Worm (Caenorhabditis elegans) whole organism, midembryonic: ENCODE data around the gene Y75B8A.34.
"Not testable (repeated sequence)": the region's sequence is repeated elsewhere in the genome, so short reads cannot be mapped to it uniquely, and the experiment has no call there.

ENCODE experiments used
- T22C8.4 ChIP-seq: fragments of 200-800 bp; sonication (Bioruptor generic); IDR thresholded peaks from 2 replicates; pipeline ENCODE4 v1.3.6; 2022; ENCODE audit warnings: missing genetic modification characterization, missing compliant biosample characterization
- cog-1 ChIP-seq: sonication (generic microtip); optimal IDR thresholded peaks from 2 replicates; lab custom pipeline; 2016; ENCODE audit warnings: missing genetic modification characterization, missing compliant biosample characterization
- flt-1 ChIP-seq: fragments of 200-800 bp; sonication (Bioruptor generic); IDR thresholded peaks from 2 replicates; pipeline ENCODE4 v1.3.6; 2022; ENCODE audit warnings: missing genetic modification characterization, missing compliant biosample characterization
- klf-2 ChIP-seq: fragments of 200-800 bp; sonication (Bioruptor generic); conservative IDR thresholded peaks from 2 replicates; pipeline ENCODE4 v1.3.6; 2022; ENCODE audit warnings: missing genetic modification reagents, missing genetic modification characterization, missing compliant biosample characterization
- med-1 ChIP-seq: sonication (generic microtip); optimal IDR thresholded peaks from 2 replicates; lab custom pipeline; 2017; ENCODE audit warnings: missing genetic modification characterization, mild to moderate bottlenecking, missing compliant biosample characterization, antibody characterized with exemption, missing genetic modification reagents; ENCODE audit not compliant: insufficient read depth
- ref-1 ChIP-seq: fragments of 200-800 bp; sonication (Bioruptor generic); conservative IDR thresholded peaks from 2 replicates; pipeline ENCODE4 v1.3.6; 2022; ENCODE audit warnings: missing genetic modification reagents, missing genetic modification characterization, missing compliant biosample characterization
- tab-1 ChIP-seq: fragments of 200-800 bp; sonication (Bioruptor generic); IDR thresholded peaks from 2 replicates; pipeline ENCODE4 v1.3.6; 2022; ENCODE audit warnings: missing genetic modification characterization, missing compliant biosample characterization
- ztf-23 ChIP-seq: fragments of 200-800 bp; sonication (Bioruptor generic); IDR thresholded peaks from 2 replicates; pipeline ENCODE4 v1.3.6; 2022; ENCODE audit warnings: missing genetic modification reagents, missing genetic modification characterization, missing compliant biosample characterization
- ztf-29 ChIP-seq: fragments of 200-800 bp; sonication (Bioruptor generic); IDR thresholded peaks from 2 replicates; pipeline ENCODE4 v1.3.6; 2022; ENCODE audit warnings: missing genetic modification reagents, missing genetic modification characterization, missing compliant biosample characterization

Gene Y75B8A.34

DNA sequence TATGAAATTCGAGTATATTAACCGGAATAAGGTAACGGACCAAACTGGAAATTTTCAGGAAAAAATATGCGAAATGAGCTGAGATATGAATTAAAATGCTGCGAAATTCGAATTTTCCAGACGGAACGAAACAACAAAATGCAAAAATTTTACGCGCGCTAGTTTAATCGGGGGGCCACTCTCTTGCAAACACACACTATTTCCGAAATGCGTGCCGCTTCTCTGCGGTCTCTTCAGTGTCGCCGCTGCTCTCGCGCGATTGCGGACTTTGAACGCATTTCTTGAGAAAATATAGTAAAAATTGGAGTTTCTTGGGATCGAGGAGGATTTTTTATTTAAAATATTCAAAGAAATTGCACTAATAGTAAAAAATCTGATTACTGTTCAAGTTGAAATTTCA, 10.1 kb downstream of the Y75B8A.34 start:
- peak; percentile 50; the same call in 1 of the 2 replicates for TF ChIP-seq ztf-23 (GFP tag; lab: Robert Waterston, UW)
- TF ChIP-seq flt-1 (GFP tag; lab: Robert Waterston, UW): no peak

- no peak for TF ChIP-seq klf-2
- TF ChIP-seq ztf-29: no peak
- TF ChIP-seq ztf-23 (GFP tag; lab: Robert Waterston, UW): no peak
- TF ChIP-seq med-1 (GFP tag; lab: Kevin White, UChicago): no peak
- TF ChIP-seq T22C8.4 (GFP tag; lab: Robert Waterston, UW): no peak
- TF ChIP-seq ref-1 (GFP tag; lab: Robert Waterston, UW): no peak
- no peak for TF ChIP-seq tab-1 (GFP tag; lab: Robert Waterston, UW)
- no peak for TF ChIP-seq cog-1 (tag; lab: Kevin White, UChicago)
- no peak for TF ChIP-seq flt-1 (GFP tag; lab: Robert Waterston, UW)
Observed at ce11 chrIII:12370011-12370506, 10.7 kb downstream of the Y75B8A.34 start, which contains the start of gene rpt-6. TSS of gene rpt-6 (plus strand) at chrIII:12370456.

DNA sequence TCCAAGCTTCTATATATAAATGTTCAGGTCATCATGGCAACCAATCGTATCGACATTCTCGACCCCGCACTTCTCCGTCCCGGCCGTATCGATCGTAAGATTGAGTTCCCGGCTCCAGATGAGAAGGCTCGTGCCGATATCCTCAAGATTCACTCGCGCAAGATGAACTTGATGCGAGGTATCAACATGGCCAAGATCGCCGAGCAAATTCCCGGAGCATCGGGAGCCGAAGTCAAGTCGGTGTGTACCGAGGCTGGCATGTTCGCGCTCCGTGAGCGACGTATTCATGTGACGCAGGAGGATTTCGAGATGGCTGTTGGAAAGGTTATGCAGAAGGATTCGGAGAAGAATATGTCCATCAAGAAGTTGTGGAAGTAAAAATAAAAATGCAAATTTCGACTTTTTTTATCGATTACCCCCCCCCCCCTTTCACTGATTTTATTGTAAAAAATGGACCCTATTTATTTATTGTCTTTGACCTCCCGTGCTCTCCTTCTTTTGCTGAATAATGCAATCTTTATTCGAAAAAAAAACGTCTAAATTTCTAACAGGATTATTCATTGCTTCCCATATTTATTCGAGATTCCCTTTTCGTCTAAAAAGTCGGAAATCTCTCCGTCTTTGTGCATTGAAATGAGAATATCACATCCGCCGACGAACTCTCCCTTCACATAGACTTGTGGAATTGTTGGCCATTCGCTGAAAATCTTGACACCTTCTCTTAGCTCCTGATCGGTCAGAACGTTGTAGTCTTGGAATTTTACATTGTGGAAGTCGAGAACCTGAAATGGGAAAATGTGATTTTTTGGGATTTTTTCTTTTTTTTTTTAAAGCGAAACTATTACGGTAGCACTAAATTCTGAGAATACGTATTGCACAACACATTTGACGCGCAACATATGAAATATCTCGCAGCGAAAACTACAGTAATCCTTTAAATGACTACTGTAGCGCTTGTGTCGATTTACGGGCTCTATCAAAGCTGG, 13.0 kb downstream of the Y75B8A.34 start:
- TF ChIP-seq ztf-23 (GFP tag; lab: Robert Waterston, UW) (no peak), ztf-29 (no peak)

DNA sequence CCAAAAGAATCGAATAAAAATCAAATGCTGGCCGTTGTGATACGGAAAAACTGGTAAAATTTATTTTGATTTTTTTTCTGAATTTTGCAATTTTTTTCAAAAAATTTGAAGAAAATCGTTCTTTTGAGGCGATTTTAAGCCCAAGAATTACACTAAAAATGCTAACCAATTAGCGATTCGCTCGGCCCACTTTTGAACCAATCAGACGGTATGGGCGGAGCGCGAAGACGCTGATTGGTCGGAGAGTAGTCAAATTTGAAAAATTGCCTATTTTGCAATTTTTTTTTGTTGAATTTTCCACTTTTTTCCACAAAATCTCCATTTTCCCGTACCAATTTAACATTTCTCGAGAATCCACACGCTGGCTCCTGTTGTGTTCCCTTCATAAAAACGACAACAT, 13.9 kb downstream of the Y75B8A.34 start:
- TF ChIP-seq klf-2 (no peak), ztf-23 (GFP tag; lab: Robert Waterston, UW) (no peak)

ce11 chrIII:12373807-12374266, 14.5 kb downstream of the Y75B8A.34 start, which contains the start of gene glrx-5:
TSS of gene glrx-5 (minus strand) at chrIII:12373857.
- no peak for TF ChIP-seq flt-1 (GFP tag; lab: Robert Waterston, UW)
- no peak for TF ChIP-seq tab-1 (GFP tag; lab: Robert Waterston, UW)
- no peak for TF ChIP-seq klf-2
- TF ChIP-seq ztf-23 (GFP tag; lab: Robert Waterston, UW): no peak

DNA sequence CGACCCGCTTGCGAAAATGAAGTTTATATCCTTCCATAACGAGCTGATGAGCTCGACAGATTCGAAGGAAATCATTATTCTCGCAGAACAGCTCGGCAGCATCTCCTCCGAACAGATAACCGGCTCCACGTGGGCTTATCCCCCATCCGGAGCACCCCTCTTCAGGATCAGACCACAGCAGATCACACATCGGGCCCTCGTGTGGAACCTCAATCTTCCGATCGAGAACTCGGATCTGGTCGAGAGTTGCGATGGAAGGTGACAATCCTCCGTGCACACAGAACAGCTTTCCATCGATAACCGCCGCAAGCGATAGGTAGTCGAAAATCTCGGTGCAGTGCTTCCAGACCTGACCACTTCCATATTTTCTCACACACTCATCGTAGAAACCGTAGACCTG, 16.2 kb downstream of the Y75B8A.34 start:
- TF ChIP-seq cog-1 (tag; lab: Kevin White, UChicago): no peak
- no peak for TF ChIP-seq tab-1 (GFP tag; lab: Robert Waterston, UW)
- TF ChIP-seq ztf-23 (GFP tag; lab: Robert Waterston, UW): no peak
- no peak for TF ChIP-seq flt-1 (GFP tag; lab: Robert Waterston, UW)
- no peak for TF ChIP-seq ref-1 (GFP tag; lab: Robert Waterston, UW)
- TF ChIP-seq T22C8.4 (GFP tag; lab: Robert Waterston, UW): no peak
- no peak for TF ChIP-seq ztf-29

ce11 chrIII:12377198-12377662, 17.9 kb downstream of the Y75B8A.34 start, which contains the start of gene pph-4.2:
TSS of gene pph-4.2 (minus strand) at chrIII:12377248.
- no peak for TF ChIP-seq ref-1 (GFP tag; lab: Robert Waterston, UW)
- TF ChIP-seq klf-2: no peak
- TF ChIP-seq cog-1 (tag; lab: Kevin White, UChicago): no peak
- no peak for TF ChIP-seq tab-1 (GFP tag; lab: Robert Waterston, UW)
- no peak for TF ChIP-seq ztf-23 (GFP tag; lab: Robert Waterston, UW)
- no peak for TF ChIP-seq flt-1 (GFP tag; lab: Robert Waterston, UW)
- TF ChIP-seq med-1 (GFP tag; lab: Kevin White, UChicago): no peak
- TF ChIP-seq ztf-29: no peak
- TF ChIP-seq T22C8.4 (GFP tag; lab: Robert Waterston, UW): no peak

DNA sequence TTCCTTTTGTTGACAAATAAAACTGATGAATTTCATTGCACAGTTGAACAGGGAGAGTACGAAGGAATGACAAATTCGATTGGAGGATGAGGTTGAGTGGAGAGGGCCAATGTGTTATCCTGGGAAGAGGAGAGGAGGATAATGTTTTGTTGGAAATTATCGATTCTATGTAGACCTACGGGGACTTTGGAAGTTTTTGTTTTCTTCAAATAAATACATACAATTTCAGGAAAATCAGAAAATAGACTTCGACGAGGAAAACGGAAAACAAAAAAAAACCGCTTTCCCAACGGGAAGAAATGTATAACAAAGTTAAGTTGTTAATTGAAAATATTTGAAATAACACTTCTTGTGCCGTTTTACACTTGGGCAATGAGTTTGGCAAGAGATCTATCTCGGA, 24.3 kb downstream of the Y75B8A.34 start, which contains the start of gene Y49E10.4:
Y49E10.4 (minus strand) TSS at position 101 of the 400 bp plus-strand sequence.
- not testable (repeated sequence) for TF ChIP-seq flt-1 (GFP tag; lab: Robert Waterston, UW); tab-1 (GFP tag; lab: Robert Waterston, UW); klf-2

DNA sequence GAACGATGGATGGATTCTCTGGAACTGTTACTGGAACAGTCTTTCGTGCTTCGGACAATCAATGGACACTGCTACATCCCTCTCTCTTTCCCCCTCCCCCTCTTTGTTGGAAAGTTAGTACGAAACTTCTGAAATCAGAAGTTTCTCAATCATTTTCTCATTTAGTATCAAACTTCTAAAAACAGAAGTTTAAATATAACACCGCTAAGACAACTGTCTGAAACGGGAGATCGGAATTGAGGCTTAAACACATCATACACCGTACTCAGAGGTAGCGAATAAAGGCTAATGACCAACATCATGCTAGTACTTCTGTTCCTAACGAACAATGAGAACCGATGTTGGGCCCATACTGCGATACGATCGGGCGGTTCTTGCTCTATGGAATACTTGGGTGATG, 27.2 kb downstream of the Y75B8A.34 start, which contains the start of gene Y49E10.30:
Y49E10.30 (plus strand) TSS at position 301 of the 400 bp plus-strand sequence.
- TF ChIP-seq tab-1, ref-1, flt-1 (GFP tag; lab: Robert Waterston, UW): not testable (repeated sequence)

- TF ChIP-seq ztf-23 (GFP tag; lab: Robert Waterston, UW) (no peak), tab-1 (GFP tag; lab: Robert Waterston, UW) (no peak), ztf-29 (no peak), cog-1 (tag; lab: Kevin White, UChicago) (no peak), med-1 (GFP tag; lab: Kevin White, UChicago) (no peak), flt-1 (GFP tag; lab: Robert Waterston, UW) (no peak), T22C8.4 (GFP tag; lab: Robert Waterston, UW) (no peak), ref-1 (GFP tag; lab: Robert Waterston, UW) (no peak), klf-2 (no peak)
Observed at ce11 chrIII:12388106-12388505, 28.7 kb downstream of the Y75B8A.34 start.
